Worm (Caenorhabditis elegans) whole organism, L4 larva: Measurements from ENCODE around the gene srz-29.

Experiments used
- R02D3.7 ChIP-seq: fragments of 150-350 bp; sonication (generic microtip); optimal IDR thresholded peaks from 3 replicates; lab custom pipeline; 2014; ENCODE audit warnings: missing biosample characterization, missing genetic modification characterization
- ceh-32 ChIP-seq: sonication (generic microtip); optimal IDR thresholded peaks from 2 replicates; lab custom pipeline; 2016; ENCODE audit warnings: mild to moderate bottlenecking, missing genetic modification characterization, missing compliant biosample characterization; ENCODE audit not compliant: poor library complexity
- ceh-82 ChIP-seq: sonication (generic microtip); optimal IDR thresholded peaks from 2 replicates; lab custom pipeline; 2017; ENCODE audit warnings: missing biosample characterization, missing genetic modification characterization
- ces-1 ChIP-seq: fragments of 150-350 bp; sonication (generic microtip); optimal IDR thresholded peaks from 4 replicates; lab custom pipeline; 2014; ENCODE audit warnings: missing biosample characterization, missing genetic modification reagents, missing genetic modification characterization
- daf-12 ChIP-seq: fragments of 150-350 bp; optimal IDR thresholded peaks from 2 replicates; lab custom pipeline; 2014; ENCODE audit warnings: missing biosample characterization, missing genetic modification reagents, missing genetic modification characterization
- dmd-9 ChIP-seq: fragments of 200-800 bp; sonication (Bioruptor generic); IDR thresholded peaks from 2 replicates; pipeline ENCODE4 v1.3.6; 2022; ENCODE audit warnings: missing genetic modification reagents, missing genetic modification characterization, missing compliant biosample characterization
- egl-27 ChIP-seq: sonication (generic microtip); optimal IDR thresholded peaks from 3 replicates; lab custom pipeline; 2017; ENCODE audit warnings: missing biosample characterization, missing genetic modification reagents, missing genetic modification characterization
- mep-1 ChIP-seq: fragments of 150-350 bp; sonication (generic microtip); optimal IDR thresholded peaks from 3 replicates; lab custom pipeline; 2014; ENCODE audit warnings: missing biosample characterization, missing genetic modification characterization
- nhr-77 ChIP-seq: fragments of 150-350 bp; optimal IDR thresholded peaks from 2 replicates; lab custom pipeline; 2014; ENCODE audit warnings: missing biosample characterization, missing genetic modification characterization
- saeg-2 ChIP-seq: fragments of 200-800 bp; sonication (Bioruptor generic); IDR thresholded peaks from 2 replicates; pipeline ENCODE4 v1.3.6; 2022; ENCODE audit warnings: missing genetic modification reagents, missing genetic modification characterization, missing compliant biosample characterization
- skn-1 ChIP-seq: fragments of 150-350 bp; optimal IDR thresholded peaks from 2 replicates; lab custom pipeline; 2014; ENCODE audit warnings: missing biosample characterization, missing genetic modification characterization
- zag-1 ChIP-seq: fragments of 150-350 bp; optimal IDR thresholded peaks from 2 replicates; lab custom pipeline; 2014; ENCODE audit warnings: missing biosample characterization, missing genetic modification characterization
- ztf-11 ChIP-seq: fragments of 150-350 bp; optimal IDR thresholded peaks from 2 replicates; lab custom pipeline; 2014; ENCODE audit warnings: missing biosample characterization, missing genetic modification characterization

DNA sequence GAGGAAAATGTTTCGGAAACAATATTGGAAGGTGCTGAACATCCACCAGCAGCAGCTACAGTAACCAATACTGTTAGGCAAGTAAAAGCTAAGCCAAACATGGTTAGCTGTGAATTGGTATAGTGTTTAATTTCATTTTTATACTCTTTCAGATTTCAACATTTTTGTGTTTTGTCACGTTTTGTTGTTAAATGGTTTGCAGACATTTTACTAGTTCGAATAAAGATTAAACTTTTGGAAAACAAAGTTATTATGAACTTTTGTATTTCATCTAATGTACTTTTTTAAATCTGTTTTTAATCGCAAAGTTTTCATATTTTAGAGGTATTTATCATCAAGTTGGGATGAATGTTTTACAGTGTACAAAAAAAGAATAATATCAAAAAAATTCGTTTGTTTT is 4.5 kb upstream of the srz-29 start, which contains the start of gene C08F11.17:
- TF ChIP-seq ceh-32 (tag; lab: Kevin White, UChicago) (no peak), ztf-11 (no peak), daf-12 (tag; lab: Kevin White, UChicago) (no peak), zag-1 (tag; lab: Kevin White, UChicago) (no peak), dmd-9 (GFP tag; lab: Robert Waterston, UW) (no peak), egl-27 (tag; lab: Kevin White, UChicago) (no peak), mep-1 (tag; lab: Kevin White, UChicago) (no peak), skn-1 (tag; lab: Kevin White, UChicago) (no peak), R02D3.7 (tag; lab: Kevin White, UChicago) (no peak), ces-1 (GFP tag; lab: Kevin White, UChicago) (no peak), saeg-2 (GFP tag; lab: Robert Waterston, UW) (no peak), nhr-77 (tag; lab: Kevin White, UChicago) (no peak), ceh-82 (no peak)
